Fruit fly (Drosophila melanogaster) whole organism, larva: ENCODE results near the gene Asator.

Experiments
- noc ChIP-seq: fragments of 200-800 bp; sonication (Bioruptor generic); optimal IDR thresholded peaks from 3 replicates; lab custom pipeline; 2019; ENCODE audit warnings: missing biosample characterization, mild to moderate bottlenecking, missing genetic modification characterization, moderate library complexity

Gene Asator

dm6 chr4:490111-490510 is 1.3 kb upstream of the Asator start:
- no peak for TF ChIP-seq noc (tag; lab: Kevin White, UChicago)

- TF ChIP-seq noc (tag; lab: Kevin White, UChicago): no peak
Observed at dm6 chr4:489561-489881, 727 bp upstream of the Asator start.

dm6 chr4:487480-487879 is 1.3 kb downstream of the Asator start:
- no peak for TF ChIP-seq noc (tag; lab: Kevin White, UChicago)

- TF ChIP-seq noc (tag; lab: Kevin White, UChicago): no peak
Observed at dm6 chr4:486435-486834, 2.4 kb downstream of the Asator start.

- TF ChIP-seq noc (tag; lab: Kevin White, UChicago): no peak
Observed at dm6 chr4:485796-486195, 3.0 kb downstream of the Asator start.

dm6 chr4:483646-484045 is 5.1 kb downstream of the Asator start:
- no peak for TF ChIP-seq noc (tag; lab: Kevin White, UChicago)

- no peak for TF ChIP-seq noc (tag; lab: Kevin White, UChicago)
Observed at dm6 chr4:482659-483134, 6.1 kb downstream of the Asator start.

dm6 chr4:481739-482138 is 7.1 kb downstream of the Asator start:
- no peak for TF ChIP-seq noc (tag; lab: Kevin White, UChicago)

- no peak for TF ChIP-seq noc (tag; lab: Kevin White, UChicago)
Observed at dm6 chr4:468634-469238, 20.1 kb downstream of the Asator start.

dm6 chr4:468031-468430 is 20.8 kb downstream of the Asator start:
- TF ChIP-seq noc (tag; lab: Kevin White, UChicago): no peak

- TF ChIP-seq noc (tag; lab: Kevin White, UChicago): no peak
Observed at dm6 chr4:466976-467639, 21.7 kb downstream of the Asator start, which contains the start of gene CG33941. TSS of gene CG33941 (plus strand) at chr4:467497.

- TF ChIP-seq noc (tag; lab: Kevin White, UChicago): no peak
Observed at dm6 chr4:466543-466965, 22.2 kb downstream of the Asator start, which contains the start of gene Taf3. TSS of gene Taf3 (minus strand) at chr4:466828.

dm6 chr4:458608-459007 is 30.2 kb downstream of the Asator start:
- no peak for TF ChIP-seq noc (tag; lab: Kevin White, UChicago)

dm6 chr4:453303-453702 is 35.5 kb downstream of the Asator start:
- no peak for TF ChIP-seq noc (tag; lab: Kevin White, UChicago)

- no peak for TF ChIP-seq noc (tag; lab: Kevin White, UChicago)
Observed at dm6 chr4:448993-449392, 39.8 kb downstream of the Asator start.

- TF ChIP-seq noc (tag; lab: Kevin White, UChicago): no peak
Observed at dm6 chr4:448126-448525, 40.7 kb downstream of the Asator start.

dm6 chr4:445931-446526 is 42.8 kb downstream of the Asator start:
- no peak for TF ChIP-seq noc (tag; lab: Kevin White, UChicago)
